Worm (Caenorhabditis elegans): ENCODE measurements around the gene Y48C3A.12.

Gene Y48C3A.12

ce11 chrII:13356092-13356491, 20.1 kb upstream of the Y48C3A.12 start, which contains the start of gene dmsr-3:
TSS of gene dmsr-3 (minus strand) at chrII:13356192.
- TF ChIP-seq hmg-1.1 (GFP tag; IDR thresholded peaks at IDR 0.05) (no peak), lin-13 (GFP tag; optimal IDR thresholded peaks at IDR 0.05) (no peak), unc-62 (GFP tag; optimal IDR thresholded peaks at IDR 0.05 in 1 of 2) (no peak), unc-62 (tag; optimal IDR thresholded peaks at IDR 0.05) (no peak), F26F4.8 (GFP tag; conservative IDR thresholded peaks at IDR 0.05) (no peak), zip-11 (GFP tag; IDR thresholded peaks at IDR 0.05) (no peak)

- TF ChIP-seq hlh-30 (tag; optimal IDR thresholded peaks at IDR 0.05; ENCODE audit: insufficient read depth), result no peak
- TF ChIP-seq nhr-25 (tag; optimal IDR thresholded peaks at IDR 0.05; ENCODE audit: borderline replicate concordance, insufficient read depth), result no peak
- no peak for TF ChIP-seq nhr-76 (tag; optimal IDR thresholded peaks at IDR 0.05)
- no peak for TF ChIP-seq mdt-29 (GFP tag; IDR thresholded peaks at IDR 0.05)
- TF ChIP-seq unc-62 (GFP tag; optimal IDR thresholded peaks at IDR 0.05 in 1 of 2), result peak in 1 of 2 experiments; percentile 91
- TF ChIP-seq unc-62 (tag; optimal IDR thresholded peaks at IDR 0.05), result no peak
- no peak for TF ChIP-seq ceh-82 (tag; optimal IDR thresholded peaks at IDR 0.05)
- TF ChIP-seq F37D6.2 (tag; optimal IDR thresholded peaks at IDR 0.05), result no peak
These were observed 8.4 kb upstream of the Y48C3A.12 start for ce11 chrII:13367784-13368183.

ce11 chrII:13369231-13369630, 7.0 kb upstream of the Y48C3A.12 start, which contains the start of gene Y48C3A.20:
TSS of gene Y48C3A.20 (plus strand) at chrII:13369607.
- TF ChIP-seq lin-38 (GFP tag; IDR thresholded peaks at IDR 0.05), result peak; percentile 71
- TF ChIP-seq lin-13 (GFP tag; optimal IDR thresholded peaks at IDR 0.05), result peak; percentile 20
- TF ChIP-seq nhr-6 (tag; optimal IDR thresholded peaks at IDR 0.05), result peak; percentile 8
- peak; percentile 23 for TF ChIP-seq unc-130 (GFP tag; optimal IDR thresholded peaks at IDR 0.05)
- TF ChIP-seq hmg-1.1 (GFP tag; IDR thresholded peaks at IDR 0.05), result peak; percentile 44; the same call in 1 of the 2 replicates
- TF ChIP-seq mep-1 (tag; optimal IDR thresholded peaks at IDR 0.05), result peak; percentile 73
- peak; percentile 59; the same call in 1 of the 2 replicates for TF ChIP-seq snpc-1.2 (GFP tag; IDR thresholded peaks at IDR 0.05)
- TF ChIP-seq T26A8.4 (GFP tag; IDR thresholded peaks at IDR 0.05), result no peak
- 0 out of 2 replicates have a peak, but pooled peaks have one; percentile 36 for TF ChIP-seq pha-4 (GFP tag; IDR thresholded peaks at IDR 0.05)
- peak; percentile 82 for TF ChIP-seq pha-4 (tag; optimal IDR thresholded peaks at IDR 0.05)
- no peak for TF ChIP-seq mdt-29 (GFP tag; IDR thresholded peaks at IDR 0.05)
- peak; percentile 64 for TF ChIP-seq ztf-7 (tag; optimal IDR thresholded peaks at IDR 0.05)
- TF ChIP-seq spr-1 (tag; optimal IDR thresholded peaks at IDR 0.05), result peak; percentile 11
- TF ChIP-seq dpl-1 (GFP tag; optimal IDR thresholded peaks at IDR 0.05), result peak; percentile 81
- no peak for TF ChIP-seq daf-16 (GFP tag; optimal IDR thresholded peaks at IDR 0.05)
- TF ChIP-seq daf-16 (tag; optimal IDR thresholded peaks at IDR 0.05), result peak; percentile 53
- TF ChIP-seq Y48G9A.11 (GFP tag; IDR thresholded peaks at IDR 0.05), result 0 out of 2 replicates have a peak, but pooled peaks have one; percentile 41
- TF ChIP-seq T20F7.1 (GFP tag; optimal IDR thresholded peaks at IDR 0.05), result peak; percentile 61
- no peak for TF ChIP-seq jun-1 (tag; optimal IDR thresholded peaks at IDR 0.05)
- TF ChIP-seq rbr-2 (tag; optimal IDR thresholded peaks at IDR 0.05), result peak; percentile 47
- TF ChIP-seq aha-1 (tag), result peak; percentile 46
- no peak for TF ChIP-seq lin-39 (tag; optimal IDR thresholded peaks at IDR 0.05)
- peak; percentile 33 for TF ChIP-seq nhr-28 (tag; optimal IDR thresholded peaks at IDR 0.05)
- no peak for TF ChIP-seq aly-2 (tag; optimal IDR thresholded peaks at IDR 0.05)
- peak; percentile 72 for TF ChIP-seq dve-1 (tag; optimal IDR thresholded peaks at IDR 0.05; ENCODE audit: insufficient read depth)
- no peak for TF ChIP-seq daf-12 (tag; optimal IDR thresholded peaks at IDR 0.05)
- TF ChIP-seq lsy-2 (tag; optimal IDR thresholded peaks at IDR 0.05), result peak in 1 of 2 experiments; percentile 87
- TF ChIP-seq ceh-20 (GFP tag; IDR thresholded peaks at IDR 0.05), result no peak
- no peak for TF ChIP-seq zip-2 (tag; optimal IDR thresholded peaks at IDR 0.05)
- TF ChIP-seq hlh-30 (tag; optimal IDR thresholded peaks at IDR 0.05; ENCODE audit: insufficient read depth), result peak; percentile 32
- no peak for TF ChIP-seq D1046.2 (GFP tag; IDR thresholded peaks at IDR 0.05)

Data from whole organism, L4 larva.